Fruit fly (Drosophila melanogaster): Measurements from ENCODE around the gene CG43288.

Gene CG43288

dm6 chrX:4212725-4213124, at the start of gene CG43288:
CG43288 (plus strand) TSS chrX:4213025.
- TF ChIP-seq Ravus (GFP tag; IDR thresholded peaks at IDR 0.05) (no peak), sens (GFP tag) (peak; percentile 12), CG1233 (GFP tag; optimal IDR thresholded peaks at IDR 0.05) (no peak)

- no peak for TF ChIP-seq Hr3 (GFP tag; optimal IDR thresholded peaks at IDR 0.05)
- peak; percentile 27 for TF ChIP-seq phol (tag; optimal IDR thresholded peaks at IDR 0.05)
- TF ChIP-seq CG31441 (GFP tag; IDR thresholded peaks at IDR 0.05): 0 out of 2 replicates have a peak, but pooled peaks have one; percentile 22
- peak; percentile 48 for TF ChIP-seq sens (GFP tag)
- no peak for TF ChIP-seq Max (GFP tag; optimal IDR thresholded peaks at IDR 0.05)
- no peak for TF ChIP-seq CG30403 (GFP tag; optimal IDR thresholded peaks at IDR 0.05)
- 0 out of 2 replicates have a peak, but pooled peaks have one; percentile 14 for TF ChIP-seq CG17328 (GFP tag; IDR thresholded peaks at IDR 0.05)
- peak; percentile 36 for TF ChIP-seq Blimp-1 (GFP tag; optimal IDR thresholded peaks at IDR 0.05)
- TF ChIP-seq CG12219 (GFP tag; optimal IDR thresholded peaks at IDR 0.05): no peak
- TF ChIP-seq Xrp1 (GFP tag; IDR thresholded peaks at IDR 0.05): peak; percentile 51
- TF ChIP-seq hkb (optimal IDR thresholded peaks at IDR 0.05): no peak
- TF ChIP-seq hkb (GFP tag; IDR thresholded peaks at IDR 0.05): peak; percentile 11; the same call in 1 of the 2 replicates
- no peak for TF ChIP-seq prd (optimal IDR thresholded peaks at IDR 0.05)
- TF ChIP-seq prd (GFP tag; IDR thresholded peaks at IDR 0.05): peak; percentile 49; the same call in 1 of the 3 replicates
- peak; percentile 1 for TF ChIP-seq CG14710 (tag; optimal IDR thresholded peaks at IDR 0.05)
- 0 out of 3 replicates have a peak, but pooled peaks have one; percentile 37 for TF ChIP-seq ci (GFP tag; IDR thresholded peaks at IDR 0.05)
- TF ChIP-seq CG34224 (GFP tag; IDR thresholded peaks at IDR 0.05; ENCODE audit: partially characterized antibody): no peak
- peak; percentile 71 for TF ChIP-seq Drgx (GFP tag; IDR thresholded peaks at IDR 0.05)
- peak; percentile 19 for TF ChIP-seq CG11504 (tag; optimal IDR thresholded peaks at IDR 0.05)
- TF ChIP-seq CG18262 (tag; optimal IDR thresholded peaks at IDR 0.05): peak; percentile 1
- TF ChIP-seq Bdp1 (GFP tag; optimal IDR thresholded peaks at IDR 0.05): no peak
- peak; percentile 22 for TF ChIP-seq Sox102F (GFP tag; optimal IDR thresholded peaks at IDR 0.05)
- TF ChIP-seq Ptx1 (GFP tag; IDR thresholded peaks at IDR 0.05): peak; percentile 11; the same call in 1 of the 2 replicates
- no peak for TF ChIP-seq zfh2 (GFP tag; optimal IDR thresholded peaks at IDR 0.05)
- TF ChIP-seq bsh (GFP tag; optimal IDR thresholded peaks at IDR 0.05): peak; percentile 20 to 46
- TF ChIP-seq CHES-1-like (GFP tag; optimal IDR thresholded peaks at IDR 0.05): no peak
- TF ChIP-seq CG10979 (tag; optimal IDR thresholded peaks at IDR 0.05): peak; percentile 21
- no peak for TF ChIP-seq CG18764 (GFP tag; optimal IDR thresholded peaks at IDR 0.05)
- TF ChIP-seq CG12744 (GFP tag; optimal IDR thresholded peaks at IDR 0.05): no peak
- peak; percentile 3 for TF ChIP-seq unpg (GFP tag; optimal IDR thresholded peaks at IDR 0.05)
- TF ChIP-seq CG6689 (GFP tag; IDR thresholded peaks at IDR 0.05): 0 out of 2 replicates have a peak, but pooled peaks have one; percentile 23
- peak; percentile 22 for TF ChIP-seq dmrt99B (tag; optimal IDR thresholded peaks at IDR 0.05)
- TF ChIP-seq CG8388 (GFP tag; optimal IDR thresholded peaks at IDR 0.05): peak; percentile 5
- TF ChIP-seq Pdp1 (GFP tag; optimal IDR thresholded peaks at IDR 0.05): no peak
- peak; percentile 35 for TF ChIP-seq gem (tag; optimal IDR thresholded peaks at IDR 0.05)
- no peak for TF ChIP-seq CG8089 (GFP tag; optimal IDR thresholded peaks at IDR 0.05)
- peak; percentile 22 for TF ChIP-seq CG2712 (tag; optimal IDR thresholded peaks at IDR 0.05)
- no peak for TF ChIP-seq gt (GFP tag; IDR thresholded peaks at IDR 0.05)
- TF ChIP-seq CG12391 (tag; optimal IDR thresholded peaks at IDR 0.05): peak; percentile 7
- peak; percentile 24 for TF ChIP-seq CG1603 (tag; optimal IDR thresholded peaks at IDR 0.05)
These were observed 42.3 kb upstream of the CG43288 start for dm6 chrX:4170492-4170891.
